Worm (Caenorhabditis elegans) whole organism, mixed stage, embryonic: ENCODE data around the gene dos-1.

Experiments
- elt-1 ChIP-seq: sonication (generic microtip); optimal IDR thresholded peaks from 2 replicates; lab custom pipeline; 2017; ENCODE audit warnings: missing genetic modification characterization, mild to moderate bottlenecking, missing compliant biosample characterization, antibody characterized with exemption, moderate library complexity, borderline replicate concordance; ENCODE audit not compliant: insufficient read depth
- elt-3 ChIP-seq: fragments of 150-350 bp; optimal IDR thresholded peaks from 2 replicates; lab custom pipeline; 2014; ENCODE audit warnings: missing biosample characterization, missing genetic modification characterization
- ham-2 ChIP-seq: fragments of 200-800 bp; sonication (Bioruptor generic); optimal IDR thresholded peaks from 2 replicates; lab custom pipeline; 2018; ENCODE audit warnings: mild to moderate bottlenecking, missing genetic modification characterization, missing compliant biosample characterization
- lin-13 ChIP-seq: fragments of 150-350 bp; optimal IDR thresholded peaks from 2 replicates; lab custom pipeline; 2014; ENCODE audit warnings: missing biosample characterization, missing genetic modification characterization
- mab-5 ChIP-seq: fragments of 150-350 bp; optimal IDR thresholded peaks from 2 replicates; lab custom pipeline; 2014; ENCODE audit warnings: missing biosample characterization, missing genetic modification characterization
- nhr-237 ChIP-seq: fragments of 150-350 bp; optimal IDR thresholded peaks from 2 replicates; lab custom pipeline; 2014; ENCODE audit warnings: missing biosample characterization, missing genetic modification characterization
- pha-4 ChIP-seq: fragments of 150-350 bp; optimal IDR thresholded peaks from 2 replicates; lab custom pipeline; 2018; ENCODE audit warnings: missing biosample characterization, missing genetic modification reagents, missing genetic modification characterization
- sptf-1 ChIP-seq: sonication (generic microtip); optimal IDR thresholded peaks from 2 replicates; lab custom pipeline; 2017; ENCODE audit warnings: mild to moderate bottlenecking, missing genetic modification characterization, moderate library complexity, missing compliant biosample characterization
- unc-62 ChIP-seq: fragments of 150-350 bp; optimal IDR thresholded peaks from 2 replicates; lab custom pipeline; 2014; ENCODE audit warnings: missing biosample characterization, missing genetic modification reagents, missing genetic modification characterization
- ztf-11 ChIP-seq: fragments of 150-350 bp; optimal IDR thresholded peaks from 2 replicates; lab custom pipeline; 2014; ENCODE audit warnings: missing biosample characterization, missing genetic modification characterization

DNA sequence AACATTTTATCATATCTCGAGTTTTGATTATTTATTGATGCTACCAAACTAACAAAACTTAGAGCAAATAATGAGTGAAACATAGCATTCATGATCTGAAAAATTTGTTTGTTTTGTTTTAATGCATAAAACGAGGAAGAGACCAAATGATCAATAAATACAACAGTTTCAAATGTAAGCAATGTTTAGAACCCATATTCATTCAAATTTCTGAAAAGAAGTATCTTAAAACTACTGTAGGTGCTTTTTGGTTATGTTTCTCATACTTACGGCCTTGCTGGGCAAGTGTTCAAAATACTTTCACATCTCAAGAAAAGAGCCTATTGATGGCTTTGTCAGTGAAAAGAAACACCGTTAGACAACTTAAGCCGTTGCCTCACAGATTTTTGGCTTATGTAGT, 26.0 kb upstream of the dos-1 start, which contains the start of gene F02A9.1:
- TF ChIP-seq ztf-11 (no peak), unc-62 (no peak), mab-5 (tag; lab: Kevin White, UChicago) (no peak), sptf-1 (tag; lab: Kevin White, UChicago) (no peak), lin-13 (tag; lab: Kevin White, UChicago) (no peak), ham-2 (GFP tag; lab: Kevin White, UChicago) (no peak), elt-1 (tag; lab: Kevin White, UChicago) (no peak), pha-4 (tag; lab: Kevin White, UChicago) (no peak), elt-3 (tag; lab: Kevin White, UChicago) (no peak), nhr-237 (no peak)
